Fruit fly (Drosophila melanogaster): ENCODE data around the gene Polr2A.

Gene Polr2A

DNA sequence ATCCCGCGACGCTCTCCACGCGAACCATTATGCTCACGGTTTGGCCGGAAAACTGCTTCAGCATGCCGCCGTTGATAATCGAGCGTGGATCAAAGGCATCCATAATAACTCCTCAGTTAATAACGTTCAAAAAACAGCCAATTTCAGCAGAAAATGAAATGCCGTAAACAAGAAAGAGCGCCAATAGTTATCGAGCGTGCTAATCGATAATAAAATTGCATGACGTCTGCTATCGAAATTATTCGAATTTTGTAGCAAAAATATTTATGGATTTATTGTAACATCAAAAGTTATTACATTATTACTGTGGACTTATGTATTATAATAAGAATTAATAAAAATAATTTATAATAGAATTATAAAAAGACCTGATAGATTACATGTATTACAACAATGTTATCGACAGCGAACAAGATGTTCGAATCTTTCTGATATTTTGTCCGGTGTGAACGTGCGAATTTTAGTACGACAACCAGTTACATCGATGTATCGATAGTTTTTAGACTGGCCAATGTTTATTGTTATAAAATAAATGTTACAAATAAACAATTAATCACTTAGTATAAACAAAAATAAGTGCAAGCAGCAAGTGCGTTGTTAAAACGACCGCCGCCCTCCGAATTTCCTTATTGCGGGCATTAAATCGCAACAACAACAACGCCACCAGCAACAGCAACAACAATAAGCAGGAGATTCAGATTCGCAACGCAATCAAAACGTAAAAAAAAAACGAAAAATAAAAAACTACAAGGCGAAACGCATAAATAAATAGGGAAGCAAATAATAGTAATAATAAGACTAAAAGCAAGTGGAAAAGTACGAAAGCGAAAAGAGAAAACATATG lies 45.7 kb upstream of the Polr2A start, which contains the start of the genes RPA3 and Met (continued):
- TF ChIP-seq Tbp (GFP tag; optimal IDR thresholded peaks at IDR 0.05), result no peak
- no peak for TF ChIP-seq Stat92E (GFP tag; optimal IDR thresholded peaks at IDR 0.05)
- no peak for TF ChIP-seq Xrp1 (GFP tag; IDR thresholded peaks at IDR 0.05)
- no peak for TF ChIP-seq org-1 (GFP tag; optimal IDR thresholded peaks at IDR 0.05)
- TF ChIP-seq pb (GFP tag; optimal IDR thresholded peaks at IDR 0.05), result no peak
- no peak for TF ChIP-seq CG10274 (GFP tag; optimal IDR thresholded peaks at IDR 0.05)
- TF ChIP-seq ken (GFP tag; IDR thresholded peaks at IDR 0.05), result no peak
- no peak for TF ChIP-seq kay (GFP tag; optimal IDR thresholded peaks at IDR 0.05)
- no peak for TF ChIP-seq CG2889 (GFP tag; IDR thresholded peaks at IDR 0.05)
- peak; percentile 67; the same call in 2 of the 3 replicates for TF ChIP-seq knrl (GFP tag; IDR thresholded peaks at IDR 0.05; ENCODE audit: partially characterized antibody)
- TF ChIP-seq Trl (optimal IDR thresholded peaks at IDR 0.05), result no peak
- no peak for TF ChIP-seq Trl (GFP tag; optimal IDR thresholded peaks at IDR 0.05)
- TF ChIP-seq CG7372 (GFP tag; IDR thresholded peaks at IDR 0.05), result no peak
- TF ChIP-seq usp (GFP tag; optimal IDR thresholded peaks at IDR 0.05), result no peak
- no peak for TF ChIP-seq HmgD (GFP tag; optimal IDR thresholded peaks at IDR 0.05)
- no peak for TF ChIP-seq CG7271 (tag; optimal IDR thresholded peaks at IDR 0.05)
- no peak for TF ChIP-seq chn (GFP tag; optimal IDR thresholded peaks at IDR 0.05)
- TF ChIP-seq CG4617 (GFP tag; optimal IDR thresholded peaks at IDR 0.05; ENCODE audit: borderline replicate concordance), result peak; percentile 78
- no peak for TF ChIP-seq CG4820 (GFP tag; optimal IDR thresholded peaks at IDR 0.05)
- TF ChIP-seq bab2 (GFP tag; optimal IDR thresholded peaks at IDR 0.05), result no peak
- TF ChIP-seq lilli (GFP tag; optimal IDR thresholded peaks at IDR 0.05), result no peak
- TF ChIP-seq hb (GFP tag; IDR thresholded peaks at IDR 0.05; ENCODE audit: partially characterized antibody), result peak; percentile 71; the same call in 1 of the 3 replicates
- no peak for TF ChIP-seq Dek (tag; optimal IDR thresholded peaks at IDR 0.05)
- no peak for TF ChIP-seq ap (GFP tag; IDR thresholded peaks at IDR 0.05)
- no peak for TF ChIP-seq disco-r (GFP tag; optimal IDR thresholded peaks at IDR 0.05)
- TF ChIP-seq cato (GFP tag; optimal IDR thresholded peaks at IDR 0.05; ENCODE audit: borderline replicate concordance), result no peak
- no peak for TF ChIP-seq CG33557 (GFP tag; optimal IDR thresholded peaks at IDR 0.05)
- no peak for TF ChIP-seq Chrac-16 (GFP tag; optimal IDR thresholded peaks at IDR 0.05)
- no peak for TF ChIP-seq dmrt99B (tag; optimal IDR thresholded peaks at IDR 0.05)
- TF ChIP-seq D (optimal IDR thresholded peaks at IDR 0.05), result no peak
- no peak for TF ChIP-seq D (GFP tag; optimal IDR thresholded peaks at IDR 0.05)
- TF ChIP-seq CG4404 (GFP tag; IDR thresholded peaks at IDR 0.05), result no peak
- no peak for TF ChIP-seq D19B (GFP tag; optimal IDR thresholded peaks at IDR 0.05)
- no peak for TF ChIP-seq ro (GFP tag; IDR thresholded peaks at IDR 0.05)
- TF ChIP-seq sens-2 (GFP tag; IDR thresholded peaks at IDR 0.05), result no peak
- no peak for TF ChIP-seq CG12391 (tag; optimal IDR thresholded peaks at IDR 0.05)
- TF ChIP-seq btn (GFP tag; optimal IDR thresholded peaks at IDR 0.05), result no peak
- no peak for TF ChIP-seq insv (GFP tag; optimal IDR thresholded peaks at IDR 0.05)
- no peak for TF ChIP-seq gsb (GFP tag; IDR thresholded peaks at IDR 0.05)
- no peak for TF ChIP-seq CG4730 (GFP tag; IDR thresholded peaks at IDR 0.05)
- no peak for TF ChIP-seq seq (GFP tag; IDR thresholded peaks at IDR 0.05)
- TF ChIP-seq CG16863 (GFP tag; optimal IDR thresholded peaks at IDR 0.05), result no peak
- no peak for TF ChIP-seq da (GFP tag; optimal IDR thresholded peaks at IDR 0.05)
- no peak for TF ChIP-seq Fer3 (tag; optimal IDR thresholded peaks at IDR 0.05)
- TF ChIP-seq CG3838 (GFP tag; optimal IDR thresholded peaks at IDR 0.05), result no peak
- no peak for TF ChIP-seq mam (GFP tag; optimal IDR thresholded peaks at IDR 0.05)
- peak; percentile 22 for TF ChIP-seq CG13624 (GFP tag; optimal IDR thresholded peaks at IDR 0.05)
- no peak for TF ChIP-seq CG7963 (GFP tag; IDR thresholded peaks at IDR 0.05; ENCODE audit: partially characterized antibody)
- no peak for TF ChIP-seq CG10654 (GFP tag; optimal IDR thresholded peaks at IDR 0.05)
- TF ChIP-seq Asciz (GFP tag; optimal IDR thresholded peaks at IDR 0.05), result no peak
- no peak for TF ChIP-seq grau (tag; optimal IDR thresholded peaks at IDR 0.05)

Data from whole organism, embryonic.